Worm (Caenorhabditis elegans) whole organism, young adult: ENCODE data around the gene nrfl-1.

ENCODE experiments used
- K12H6.12 ChIP-seq: fragments of 200-800 bp; sonication (Bioruptor generic); optimal IDR thresholded peaks from 2 replicates; lab custom pipeline; 2018; ENCODE audit warnings: mild to moderate bottlenecking, missing genetic modification characterization, missing compliant biosample characterization
- Y67H2A.10 ChIP-seq: fragments of 200-800 bp; sonication (Bioruptor generic); conservative IDR thresholded peaks from 2 replicates; pipeline ENCODE4 v1.3.6; 2022; ENCODE audit warnings: missing genetic modification reagents, missing genetic modification characterization, missing compliant biosample characterization
- ceh-79 ChIP-seq: sonication (generic microtip); optimal IDR thresholded peaks from 2 replicates; lab custom pipeline; 2017; ENCODE audit warnings: mild to moderate bottlenecking, missing genetic modification characterization, missing compliant biosample characterization
- him-1 ChIP-seq: sonication (generic microtip); optimal IDR thresholded peaks from 2 replicates; lab custom pipeline; 2016; ENCODE audit warnings: missing genotype, missing genetic modification reagents, missing genetic modification characterization, missing compliant biosample characterization
- nfya-2 ChIP-seq: fragments of 200-800 bp; sonication (Bioruptor generic); IDR thresholded peaks from 2 replicates; pipeline ENCODE4 v1.3.6; 2022; ENCODE audit warnings: missing genetic modification reagents, missing genetic modification characterization, missing compliant biosample characterization

ce11 chrIV:9070188-9070587 is 48.7 kb upstream of the nrfl-1 start:
- TF ChIP-seq Y67H2A.10 (no peak), him-1 (tag; lab: Kevin White, UChicago) (no peak), K12H6.12 (tag; lab: Kevin White, UChicago) (no peak), nfya-2 (GFP tag; lab: Robert Waterston, UW) (no peak), ceh-79 (tag; lab: Kevin White, UChicago) (no peak)
